Worm (Caenorhabditis elegans): Measurements from ENCODE around the gene C35D10.17.

Gene C35D10.17

ce11 chrIII:4829440-4829839 is 37.4 kb upstream of the C35D10.17 start, which contains the start of gene F26A1.9:
Gene F26A1.9 (minus strand): TSS chrIII:4829540.
- TF ChIP-seq pros-1 (tag; optimal IDR thresholded peaks at IDR 0.05) (no peak), madf-2 (tag; optimal IDR thresholded peaks at IDR 0.05) (no peak), pha-4 (tag; optimal IDR thresholded peaks at IDR 0.05) (no peak), eyg-1 (tag; optimal IDR thresholded peaks at IDR 0.05) (no peak), F13H6.1 (tag; optimal IDR thresholded peaks at IDR 0.05) (no peak), lim-6 (tag; optimal IDR thresholded peaks at IDR 0.05) (no peak), pat-9 (tag; optimal IDR thresholded peaks at IDR 0.05) (no peak), zip-5 (tag; optimal IDR thresholded peaks at IDR 0.05) (no peak), C38D4.7 (GFP tag; optimal IDR thresholded peaks at IDR 0.05) (no peak), ceh-9 (tag; optimal IDR thresholded peaks at IDR 0.05) (no peak), mec-3 (tag; optimal IDR thresholded peaks at IDR 0.05; ENCODE audit: borderline replicate concordance) (no peak), fkh-10 (GFP tag; optimal IDR thresholded peaks at IDR 0.05) (no peak)

ce11 chrIII:4830207-4830606 is 36.7 kb upstream of the C35D10.17 start, which contains the start of gene nspd-9:
Gene nspd-9 (minus strand): TSS chrIII:4830307.
- no peak for TF ChIP-seq lin-11 (tag; optimal IDR thresholded peaks at IDR 0.05)
- TF ChIP-seq elt-2 (tag; optimal IDR thresholded peaks at IDR 0.05): no peak
- no peak for TF ChIP-seq ceh-31 (tag; optimal IDR thresholded peaks at IDR 0.05)
- TF ChIP-seq F13H6.1 (tag; optimal IDR thresholded peaks at IDR 0.05): no peak
- TF ChIP-seq Y22D7AL.16 (tag; optimal IDR thresholded peaks at IDR 0.05): no peak
- TF ChIP-seq gmeb-2 (tag; optimal IDR thresholded peaks at IDR 0.05): no peak
- no peak for TF ChIP-seq tbx-2 (tag; optimal IDR thresholded peaks at IDR 0.05)
- TF ChIP-seq unc-55 (GFP tag; optimal IDR thresholded peaks at IDR 0.05): no peak
- no peak for TF ChIP-seq hlh-15 (tag; optimal IDR thresholded peaks at IDR 0.05)
- TF ChIP-seq T23F11.4 (GFP tag; optimal IDR thresholded peaks at IDR 0.05): no peak
- no peak for TF ChIP-seq ceh-30 (tag; optimal IDR thresholded peaks at IDR 0.05)

- TF ChIP-seq C08G9.2 (tag; optimal IDR thresholded peaks at IDR 0.05) (no peak), Y22D7AL.16 (tag; optimal IDR thresholded peaks at IDR 0.05) (no peak), ceh-19 (GFP tag; optimal IDR thresholded peaks at IDR 0.05) (no peak), elt-4 (tag; optimal IDR thresholded peaks at IDR 0.05) (no peak), ceh-24 (tag; optimal IDR thresholded peaks at IDR 0.05) (no peak), pha-2 (tag; optimal IDR thresholded peaks at IDR 0.05) (no peak), C38D4.7 (GFP tag; optimal IDR thresholded peaks at IDR 0.05) (no peak), pag-3 (tag; optimal IDR thresholded peaks at IDR 0.05; ENCODE audit: borderline replicate concordance) (no peak), hlh-30 (tag; optimal IDR thresholded peaks at IDR 0.05; ENCODE audit: insufficient read depth) (no peak), ceh-18 (tag; optimal IDR thresholded peaks at IDR 0.05) (no peak), unc-86 (tag; optimal IDR thresholded peaks at IDR 0.05) (no peak), dve-1 (tag; optimal IDR thresholded peaks at IDR 0.05) (no peak), ceh-9 (tag; optimal IDR thresholded peaks at IDR 0.05) (no peak), madf-2 (tag; optimal IDR thresholded peaks at IDR 0.05) (no peak), ceh-31 (tag; optimal IDR thresholded peaks at IDR 0.05) (no peak), sox-2 (GFP tag; IDR thresholded peaks at IDR 0.05) (no peak), T23F11.4 (GFP tag; optimal IDR thresholded peaks at IDR 0.05) (no peak), eyg-1 (tag; optimal IDR thresholded peaks at IDR 0.05) (no peak), ets-4 (tag; optimal IDR thresholded peaks at IDR 0.05) (no peak)
Measured at ce11 chrIII:4837429-4837828, 29.4 kb upstream of the C35D10.17 start, which contains the start of the genes acbp-7 and F26A1.19. Gene acbp-7 (plus strand): TSS chrIII:4837729. Gene F26A1.19 (plus strand): TSS chrIII:4837731.

- no peak for TF ChIP-seq rnt-1 (tag; optimal IDR thresholded peaks at IDR 0.05)
- TF ChIP-seq ttx-3 (tag; optimal IDR thresholded peaks at IDR 0.05): no peak
- no peak for TF ChIP-seq T23F11.4 (GFP tag; optimal IDR thresholded peaks at IDR 0.05)
- TF ChIP-seq zip-5 (tag; optimal IDR thresholded peaks at IDR 0.05): no peak
- TF ChIP-seq ahr-1 (tag; optimal IDR thresholded peaks at IDR 0.05): no peak
- TF ChIP-seq gmeb-2 (tag; optimal IDR thresholded peaks at IDR 0.05): no peak
- TF ChIP-seq pros-1 (tag; optimal IDR thresholded peaks at IDR 0.05): no peak
- TF ChIP-seq pag-3 (tag; optimal IDR thresholded peaks at IDR 0.05; ENCODE audit: borderline replicate concordance): no peak
- TF ChIP-seq sox-2 (GFP tag; IDR thresholded peaks at IDR 0.05): no peak
- TF ChIP-seq fax-1 (tag; optimal IDR thresholded peaks at IDR 0.05): no peak
- no peak for TF ChIP-seq tbx-2 (tag; optimal IDR thresholded peaks at IDR 0.05)
- TF ChIP-seq K02D7.2 (tag; optimal IDR thresholded peaks at IDR 0.05): no peak
- no peak for TF ChIP-seq pat-9 (tag; optimal IDR thresholded peaks at IDR 0.05)
Measured at ce11 chrIII:4842173-4842572, 24.7 kb upstream of the C35D10.17 start, which contains the start of gene clec-156. Gene clec-156 (minus strand): TSS chrIII:4842273.
